Worm (Caenorhabditis elegans): Measurements from ENCODE around the gene wdr-5.1.
A peak's percentile ranks its signal among the peaks of the same experiment; 100 is the strongest.

wdr-5.1 gene

DNA sequence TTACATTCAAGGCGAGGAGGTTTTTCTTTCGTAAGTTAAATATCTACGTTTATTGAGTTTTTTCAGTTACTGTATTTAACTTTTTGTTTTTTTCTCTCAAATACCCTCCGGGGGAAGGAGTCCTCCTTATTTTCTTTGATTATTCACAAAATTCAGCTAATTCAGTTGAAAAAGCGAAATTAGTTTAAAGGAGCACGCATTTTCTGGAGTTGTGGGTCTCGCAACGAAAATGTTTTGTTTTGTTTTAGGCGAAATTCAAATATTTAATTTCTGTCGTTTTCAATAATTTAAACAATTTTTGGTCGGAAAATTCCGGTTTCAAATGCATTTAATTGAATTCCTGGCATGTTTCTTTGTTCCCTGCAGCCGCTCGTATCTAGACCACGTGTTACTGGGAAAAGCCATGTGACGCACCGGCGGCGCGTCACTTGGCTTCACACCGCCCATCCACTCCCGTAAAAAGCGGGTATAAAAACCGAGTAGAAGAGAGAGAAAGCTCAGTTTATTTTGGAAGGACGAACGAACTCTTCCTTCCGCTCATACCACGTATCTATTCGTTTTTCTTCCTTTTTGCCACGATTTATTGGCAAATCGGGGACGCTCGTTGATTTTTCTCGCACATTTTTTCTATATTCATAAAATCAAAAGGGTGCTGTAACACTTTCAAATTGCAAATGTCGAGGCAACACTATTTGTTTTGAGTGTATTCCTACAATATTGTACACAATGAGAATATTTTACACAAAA lies 30.6 kb downstream of the wdr-5.1 start:
- no peak for TF ChIP-seq jun-1 (tag; optimal IDR thresholded peaks at IDR 0.05)
- no peak for TF ChIP-seq lin-13 (GFP tag; optimal IDR thresholded peaks at IDR 0.05)
- TF ChIP-seq C34B4.2 (tag; optimal IDR thresholded peaks at IDR 0.05): no peak
- no peak for TF ChIP-seq tlp-1 (tag; optimal IDR thresholded peaks at IDR 0.05)
- peak; percentile 18 for TF ChIP-seq xbp-1 (tag; optimal IDR thresholded peaks at IDR 0.05)
- peak; percentile 33 for TF ChIP-seq fkh-8 (tag; optimal IDR thresholded peaks at IDR 0.05)
- no peak for TF ChIP-seq fkh-10 (GFP tag; optimal IDR thresholded peaks at IDR 0.05)
- TF ChIP-seq nhr-12 (tag; optimal IDR thresholded peaks at IDR 0.05): no peak
- no peak for TF ChIP-seq fos-1 (tag; optimal IDR thresholded peaks at IDR 0.05)
- TF ChIP-seq unc-130 (tag; optimal IDR thresholded peaks at IDR 0.05): peak; percentile 1
- no peak for TF ChIP-seq pqm-1 (tag; optimal IDR thresholded peaks at IDR 0.05)
- TF ChIP-seq nhr-11 (tag; optimal IDR thresholded peaks at IDR 0.05): no peak
- TF ChIP-seq irx-1 (tag; optimal IDR thresholded peaks at IDR 0.05): no peak
- TF ChIP-seq elt-2 (tag; optimal IDR thresholded peaks at IDR 0.05): no peak
- TF ChIP-seq ces-1 (GFP tag; optimal IDR thresholded peaks at IDR 0.05): no peak
- TF ChIP-seq hlh-4 (tag; optimal IDR thresholded peaks at IDR 0.05): no peak
- TF ChIP-seq ets-5 (GFP tag; IDR thresholded peaks at IDR 0.05): no peak
- peak; percentile 74 for TF ChIP-seq ama-1 (optimal IDR thresholded peaks at IDR 0.05)
- peak; percentile 27 for TF ChIP-seq blmp-1 (tag; optimal IDR thresholded peaks at IDR 0.05)
- no peak for TF ChIP-seq nhr-84 (tag; optimal IDR thresholded peaks at IDR 0.05)
- peak; percentile 11 for TF ChIP-seq ceh-8 (GFP tag; optimal IDR thresholded peaks at IDR 0.05)
- TF ChIP-seq ceh-82 (tag; optimal IDR thresholded peaks at IDR 0.05): no peak
- TF ChIP-seq dsc-1 (tag; optimal IDR thresholded peaks at IDR 0.05): no peak
- no peak for TF ChIP-seq Y116A8C.19 (tag; optimal IDR thresholded peaks at IDR 0.05; ENCODE audit: borderline replicate concordance)
- no peak for TF ChIP-seq ceh-63 (GFP tag; optimal IDR thresholded peaks at IDR 0.05)
- no peak for TF ChIP-seq ceh-88 (GFP tag; IDR thresholded peaks at IDR 0.05)
- TF ChIP-seq zag-1 (tag; optimal IDR thresholded peaks at IDR 0.05): no peak
- TF ChIP-seq unc-62 (GFP tag; optimal IDR thresholded peaks at IDR 0.05): no peak
- no peak for TF ChIP-seq nhr-77 (tag; optimal IDR thresholded peaks at IDR 0.05)
- no peak for TF ChIP-seq vab-15 (tag; optimal IDR thresholded peaks at IDR 0.05)
- no peak for TF ChIP-seq lir-3 (tag; optimal IDR thresholded peaks at IDR 0.05; ENCODE audit: poor library complexity)
- no peak for TF ChIP-seq hlh-17 (GFP tag; optimal IDR thresholded peaks at IDR 0.05; ENCODE audit: borderline replicate concordance)
- TF ChIP-seq C04F5.9 (tag; optimal IDR thresholded peaks at IDR 0.05): no peak
- TF ChIP-seq unc-86 (tag; optimal IDR thresholded peaks at IDR 0.05): no peak
- TF ChIP-seq nhr-47 (tag; optimal IDR thresholded peaks at IDR 0.05): no peak
- no peak for TF ChIP-seq nhr-76 (tag; optimal IDR thresholded peaks at IDR 0.05)
- TF ChIP-seq ceh-90 (tag; optimal IDR thresholded peaks at IDR 0.05): no peak
- TF ChIP-seq sup-37 (GFP tag; optimal IDR thresholded peaks at IDR 0.05): no peak
- peak in 1 of 3 experiments; percentile 39 for TF ChIP-seq dpl-1 (GFP tag; optimal IDR thresholded peaks at IDR 0.05)
- no peak for TF ChIP-seq mef-2 (tag; optimal IDR thresholded peaks at IDR 0.05)
- no peak for TF ChIP-seq zip-4 (GFP tag; optimal IDR thresholded peaks at IDR 0.05)
- no peak for TF ChIP-seq grh-1 (GFP tag; IDR thresholded peaks at IDR 0.05)
- TF ChIP-seq tbx-2 (tag; optimal IDR thresholded peaks at IDR 0.05): no peak
- TF ChIP-seq elt-3 (tag; optimal IDR thresholded peaks at IDR 0.05): no peak
- TF ChIP-seq lin-35 (GFP tag; optimal IDR thresholded peaks at IDR 0.05): no peak
- TF ChIP-seq efl-1 (optimal IDR thresholded peaks at IDR 0.05): peak; percentile 43 to 58
- peak in 1 of 2 experiments; percentile 75 for TF ChIP-seq efl-1 (GFP tag; optimal IDR thresholded peaks at IDR 0.05 in 1 of 2)
- TF ChIP-seq mab-9 (GFP tag; IDR thresholded peaks at IDR 0.05): no peak
- TF ChIP-seq lsy-2 (tag; optimal IDR thresholded peaks at IDR 0.05): no peak
- TF ChIP-seq nhr-20 (tag; optimal IDR thresholded peaks at IDR 0.05): peak; percentile 4
- no peak for TF ChIP-seq mdl-1 (tag; optimal IDR thresholded peaks at IDR 0.05)
- peak; percentile 76 for TF ChIP-seq lin-14 (GFP tag; optimal IDR thresholded peaks at IDR 0.05)
- no peak for TF ChIP-seq lin-15B (tag; optimal IDR thresholded peaks at IDR 0.05)
